Worm (Caenorhabditis elegans) whole organism, L2 larva: Measurements from ENCODE around the gene him-10.
A peak's percentile ranks its signal among the peaks of the same experiment; 100 is the strongest.

ENCODE experiments used
- C34F6.9 ChIP-seq: fragments of 150-350 bp; optimal IDR thresholded peaks from 2 replicates; lab custom pipeline; 2014; ENCODE audit warnings: missing biosample characterization, missing genetic modification characterization
- F13H6.1 ChIP-seq: sonication (generic microtip); optimal IDR thresholded peaks from 2 replicates; lab custom pipeline; 2016; ENCODE audit warnings: missing genetic modification characterization, missing compliant biosample characterization
- ZK546.5 ChIP-seq: sonication (generic microtip); optimal IDR thresholded peaks from 2 replicates; lab custom pipeline; 2017; ENCODE audit warnings: missing biosample characterization, missing genetic modification characterization
- alr-1 ChIP-seq: fragments of 150-350 bp; optimal IDR thresholded peaks from 2 replicates; lab custom pipeline; 2014; ENCODE audit warnings: missing biosample characterization, missing genetic modification characterization
- aly-2 ChIP-seq: fragments of 150-350 bp; optimal IDR thresholded peaks from 2 replicates; lab custom pipeline; 2014; ENCODE audit warnings: missing biosample characterization, missing genetic modification characterization
- ama-1 ChIP-seq: fragments of 150-350 bp; optimal IDR thresholded peaks from 2 replicates; lab custom pipeline; 2018; ENCODE audit warnings: inconsistent platforms
- blmp-1 ChIP-seq: sonication (generic microtip); optimal IDR thresholded peaks from 2 replicates; lab custom pipeline; 2017; ENCODE audit warnings: missing genetic modification characterization, mild to moderate bottlenecking, missing compliant biosample characterization, antibody characterized with exemption, moderate library complexity; ENCODE audit not compliant: insufficient read depth
- ceh-16 ChIP-seq: fragments of 150-350 bp; optimal IDR thresholded peaks from 2 replicates; lab custom pipeline; 2014; ENCODE audit warnings: missing biosample characterization, missing genetic modification characterization
- crh-2 ChIP-seq: sonication (generic microtip); optimal IDR thresholded peaks from 2 replicates; lab custom pipeline; 2017; ENCODE audit warnings: missing biosample characterization, missing genetic modification characterization
- egl-27 ChIP-seq: sonication (generic microtip); optimal IDR thresholded peaks from 3 replicates; lab custom pipeline; 2017; ENCODE audit warnings: missing biosample characterization, missing genetic modification reagents, missing genetic modification characterization
- elt-1 ChIP-seq: fragments of 150-350 bp; optimal IDR thresholded peaks from 2 replicates; lab custom pipeline; 2014; ENCODE audit warnings: missing biosample characterization, missing genetic modification characterization
- elt-3 ChIP-seq: sonication (generic microtip); optimal IDR thresholded peaks from 2 replicates; lab custom pipeline; 2017; ENCODE audit warnings: missing biosample characterization, missing genetic modification characterization
- fos-1 ChIP-seq: fragments of 150-350 bp; optimal IDR thresholded peaks from 2 replicates; lab custom pipeline; 2014; ENCODE audit warnings: missing biosample characterization, missing genetic modification characterization
- gmeb-1 ChIP-seq: fragments of 150-350 bp; optimal IDR thresholded peaks from 2 replicates; lab custom pipeline; 2014; ENCODE audit warnings: missing biosample characterization, missing genetic modification characterization
- lin-11 ChIP-seq: fragments of 150-350 bp; sonication (generic microtip); optimal IDR thresholded peaks from 2 replicates; lab custom pipeline; 2014; ENCODE audit warnings: missing biosample characterization, missing genetic modification characterization, inconsistent platforms, mixed read lengths
- lin-13 ChIP-seq: fragments of 150-350 bp; optimal IDR thresholded peaks from 2 replicates; lab custom pipeline; 2014; ENCODE audit warnings: missing biosample characterization, missing genetic modification reagents, missing genetic modification characterization
- lsy-2 ChIP-seq, 2 experiments: fragments of 150-350 bp in 1 of 2; sonication (generic microtip) in 1 of 2; optimal IDR thresholded peaks; 2 replicates each; lab custom pipeline; 2014 to 2017; ENCODE audit warnings: missing biosample characterization in 2 of 2, missing genetic modification characterization in 2 of 2
- mab-5 ChIP-seq: fragments of 150-350 bp; optimal IDR thresholded peaks from 2 replicates; lab custom pipeline; 2014; ENCODE audit warnings: missing biosample characterization, missing genetic modification characterization
- mbf-1 ChIP-seq: sonication (generic microtip); optimal IDR thresholded peaks from 2 replicates; lab custom pipeline; 2017; ENCODE audit warnings: missing biosample characterization, missing genetic modification characterization
- mdl-1 ChIP-seq, 2 experiments: fragments of 150-350 bp in 1 of 2; sonication (generic microtip) in 1 of 2; optimal IDR thresholded peaks; 2 replicates each; lab custom pipeline; 2017; ENCODE audit warnings: missing biosample characterization in 2 of 2, missing genetic modification characterization in 2 of 2
- nhr-10 ChIP-seq: sonication (generic microtip); optimal IDR thresholded peaks from 2 replicates; lab custom pipeline; 2017; ENCODE audit warnings: missing biosample characterization, missing genetic modification characterization
- nhr-12 ChIP-seq: fragments of 150-350 bp; optimal IDR thresholded peaks from 2 replicates; lab custom pipeline; 2014; ENCODE audit warnings: missing biosample characterization, missing genetic modification characterization
- nhr-129 ChIP-seq: fragments of 150-350 bp; optimal IDR thresholded peaks from 2 replicates; lab custom pipeline; 2014; ENCODE audit warnings: missing biosample characterization, missing genetic modification characterization
- nhr-21 ChIP-seq: fragments of 150-350 bp; optimal IDR thresholded peaks from 2 replicates; lab custom pipeline; 2014; ENCODE audit warnings: missing biosample characterization, missing genetic modification characterization
- nhr-23 ChIP-seq: fragments of 150-350 bp; optimal IDR thresholded peaks from 2 replicates; lab custom pipeline; 2014; ENCODE audit warnings: missing biosample characterization, missing genetic modification reagents, missing genetic modification characterization
- nhr-237 ChIP-seq: fragments of 150-350 bp; optimal IDR thresholded peaks from 2 replicates; lab custom pipeline; 2014; ENCODE audit warnings: missing biosample characterization, missing genetic modification characterization
- nhr-25 ChIP-seq: fragments of 150-350 bp; sonication (generic microtip); optimal IDR thresholded peaks from 3 replicates; lab custom pipeline; 2014; ENCODE audit warnings: missing biosample characterization, missing genetic modification characterization
- nhr-6 ChIP-seq: fragments of 150-350 bp; optimal IDR thresholded peaks from 2 replicates; lab custom pipeline; 2014; ENCODE audit warnings: missing biosample characterization, missing genetic modification characterization
- nhr-77 ChIP-seq: fragments of 150-350 bp; optimal IDR thresholded peaks from 2 replicates; lab custom pipeline; 2014; ENCODE audit warnings: missing biosample characterization, missing genetic modification characterization
- peb-1 ChIP-seq: fragments of 150-350 bp; optimal IDR thresholded peaks from 2 replicates; lab custom pipeline; 2014; ENCODE audit warnings: missing biosample characterization, missing genetic modification characterization
- skn-1 ChIP-seq: sonication (generic microtip); optimal IDR thresholded peaks from 2 replicates; lab custom pipeline; 2017; ENCODE audit warnings: missing biosample characterization, missing genetic modification characterization
- sma-3 ChIP-seq: sonication (generic microtip); optimal IDR thresholded peaks from 2 replicates; lab custom pipeline; 2016; ENCODE audit warnings: missing genetic modification reagents, missing genetic modification characterization, missing compliant biosample characterization
- sma-9 ChIP-seq, 2 experiments: fragments of 150-350 bp in 1 of 2; sonication (generic microtip) in 1 of 2; optimal IDR thresholded peaks; 2 replicates each; lab custom pipeline; 2014 to 2016; ENCODE audit warnings: missing genetic modification characterization in 2 of 2, mild to moderate bottlenecking in 1 of 2, missing biosample characterization in 1 of 2, missing compliant biosample characterization in 1 of 2, missing genetic modification reagents in 1 of 2, moderate library complexity in 1 of 2
- snpc-4 ChIP-seq: fragments of 150-350 bp; optimal IDR thresholded peaks from 2 replicates; lab custom pipeline; 2014; ENCODE audit warnings: missing biosample characterization, missing genetic modification characterization
- unc-62 ChIP-seq: fragments of 150-350 bp; optimal IDR thresholded peaks from 2 replicates; lab custom pipeline; 2014; ENCODE audit warnings: missing biosample characterization, missing genetic modification reagents, missing genetic modification characterization
- zag-1 ChIP-seq: fragments of 150-350 bp; optimal IDR thresholded peaks from 2 replicates; lab custom pipeline; 2014; ENCODE audit warnings: missing biosample characterization, missing genetic modification characterization
- ztf-11 ChIP-seq: sonication (generic microtip); optimal IDR thresholded peaks from 2 replicates; lab custom pipeline; 2017; ENCODE audit warnings: missing biosample characterization, missing genetic modification characterization
- ztf-4 ChIP-seq: fragments of 150-350 bp; optimal IDR thresholded peaks from 2 replicates; lab custom pipeline; 2014; ENCODE audit warnings: missing biosample characterization, missing genetic modification characterization

Gene him-10

ce11 chrIII:5838159-5839046, 35.3 kb downstream of the him-10 start:
- TF ChIP-seq elt-3 (tag; lab: Kevin White, UChicago) (no peak), nhr-10 (tag; lab: Kevin White, UChicago) (no peak), nhr-77 (tag; lab: Kevin White, UChicago) (no peak), C34F6.9 (tag; lab: Kevin White, UChicago) (no peak), sma-9 (GFP tag; optimal IDR thresholded peaks at IDR 0.05; lab: Kevin White, UChicago) (peak; percentile 89), sma-9 (tag; optimal IDR thresholded peaks at IDR 0.05; lab: Kevin White, UChicago) (no peak), snpc-4 (tag; lab: Kevin White, UChicago) (no peak), lsy-2 (tag; optimal IDR thresholded peaks at IDR 0.05; lab: Kevin White, UChicago) (peak in 1 of 2 experiments; percentile 58), nhr-129 (tag; lab: Kevin White, UChicago) (peak; percentile 62), mdl-1 (tag; optimal IDR thresholded peaks at IDR 0.05; lab: Kevin White, UChicago) (peak; percentile 60 to 72), fos-1 (tag; lab: Kevin White, UChicago) (peak; percentile 95), zag-1 (tag; lab: Kevin White, UChicago) (no peak), F13H6.1 (peak; percentile 69), elt-1 (tag; lab: Kevin White, UChicago) (peak; percentile 96), lin-13 (no peak), nhr-237 (tag; lab: Kevin White, UChicago) (no peak), ztf-4 (tag; lab: Kevin White, UChicago) (peak; percentile 24), egl-27 (tag; lab: Kevin White, UChicago) (peak; percentile 72), nhr-6 (tag; lab: Kevin White, UChicago) (no peak), ceh-16 (tag; lab: Kevin White, UChicago) (peak; percentile 9), aly-2 (no peak), gmeb-1 (tag; lab: Kevin White, UChicago) (peak; percentile 53), crh-2 (tag; lab: Kevin White, UChicago) (peak; percentile 92), blmp-1 (tag; lab: Kevin White, UChicago) (peak; percentile 36), nhr-25 (tag; lab: Kevin White, UChicago) (peak; percentile 54), ama-1 (lab: Kevin White, UChicago) (peak; percentile 73), sma-3 (GFP tag; lab: Kevin White, UChicago) (peak; percentile 71), mab-5 (no peak), nhr-21 (tag; lab: Kevin White, UChicago) (peak; percentile 73)
- TF ChIP-seq, all 48 proteins: peak for 17

DNA sequence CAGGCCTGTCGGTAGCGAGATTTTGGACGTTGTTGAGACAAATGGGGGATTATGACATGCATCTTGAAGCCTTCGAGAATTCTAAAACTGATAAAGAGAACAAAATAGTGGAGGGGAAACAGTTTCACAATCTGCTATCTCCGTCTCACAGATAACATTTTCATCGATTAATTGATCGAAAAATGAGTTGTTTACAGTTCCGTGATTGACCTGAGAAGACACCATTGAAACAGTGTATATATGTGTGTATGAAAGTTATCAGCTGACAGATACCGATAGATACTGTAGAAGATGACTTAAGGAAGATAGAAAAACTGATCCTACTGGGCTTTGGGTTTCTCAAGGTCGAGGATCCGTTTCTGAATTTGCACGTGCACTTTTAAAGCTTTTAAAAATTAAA, 36.1 kb downstream of the him-10 start:
- peak in 1 of 2 experiments; percentile 32 for TF ChIP-seq lsy-2 (tag; optimal IDR thresholded peaks at IDR 0.05; lab: Kevin White, UChicago)
- no peak for TF ChIP-seq ZK546.5 (tag; lab: Kevin White, UChicago)
- peak; percentile 25 for TF ChIP-seq crh-2 (tag; lab: Kevin White, UChicago)
- no peak for TF ChIP-seq mbf-1 (tag; lab: Kevin White, UChicago)
- peak; percentile 61 for TF ChIP-seq sma-9 (GFP tag; optimal IDR thresholded peaks at IDR 0.05; lab: Kevin White, UChicago)
- TF ChIP-seq sma-9 (tag; optimal IDR thresholded peaks at IDR 0.05; lab: Kevin White, UChicago), result no peak
- TF ChIP-seq nhr-129 (tag; lab: Kevin White, UChicago), result peak; percentile 26
- TF ChIP-seq ama-1 (lab: Kevin White, UChicago), result no peak
- peak; percentile 49 for TF ChIP-seq blmp-1 (tag; lab: Kevin White, UChicago)
- TF ChIP-seq fos-1 (tag; lab: Kevin White, UChicago), result peak; percentile 41
- no peak for TF ChIP-seq mdl-1 (tag; optimal IDR thresholded peaks at IDR 0.05; lab: Kevin White, UChicago)
- TF ChIP-seq F13H6.1, result no peak
- TF ChIP-seq nhr-25 (tag; lab: Kevin White, UChicago), result no peak
- TF ChIP-seq lin-11 (tag; lab: Kevin White, UChicago), result no peak
- TF ChIP-seq egl-27 (tag; lab: Kevin White, UChicago), result peak; percentile 59
- TF ChIP-seq nhr-23 (tag; lab: Kevin White, UChicago), result no peak
- peak; percentile 46 for TF ChIP-seq gmeb-1 (tag; lab: Kevin White, UChicago)
- TF ChIP-seq unc-62 (GFP tag; lab: Kevin White, UChicago), result no peak
- no peak for TF ChIP-seq alr-1 (tag; lab: Kevin White, UChicago)
- TF ChIP-seq nhr-21 (tag; lab: Kevin White, UChicago), result no peak
- TF ChIP-seq nhr-12 (tag; lab: Kevin White, UChicago), result no peak
- TF ChIP-seq peb-1 (tag; lab: Kevin White, UChicago), result no peak
- TF ChIP-seq skn-1 (tag; lab: Kevin White, UChicago), result peak; percentile 3
- TF ChIP-seq snpc-4 (tag; lab: Kevin White, UChicago), result no peak
- TF ChIP-seq ztf-11 (tag; lab: Kevin White, UChicago), result no peak
